Worm (Caenorhabditis elegans) whole organism, L4/young adult: ENCODE results near the gene sri-6.

Experiments used
- W03F9.2 ChIP-seq: fragments of 150-350 bp; optimal IDR thresholded peaks from 2 replicates; lab custom pipeline; 2014; ENCODE audit warnings: missing biosample characterization, missing genetic modification characterization
- dao-5 ChIP-seq: sonication (generic microtip); optimal IDR thresholded peaks from 2 replicates; lab custom pipeline; 2016; ENCODE audit warnings: missing genotype, missing genetic modification characterization, moderate library complexity, missing compliant biosample characterization
- him-1 ChIP-seq: sonication (generic microtip); optimal IDR thresholded peaks from 2 replicates; lab custom pipeline; 2016; ENCODE audit warnings: missing genotype, missing genetic modification reagents, missing genetic modification characterization, missing compliant biosample characterization

The sri-6 gene

ce11 chrV:13176814-13177213, 8.7 kb upstream of the sri-6 start:
- TF ChIP-seq W03F9.2 (tag; lab: Kevin White, UChicago), result no peak
- TF ChIP-seq dao-5 (tag; lab: Kevin White, UChicago), result no peak
- TF ChIP-seq him-1 (tag; lab: Kevin White, UChicago), result no peak

ce11 chrV:13179986-13180591, 5.4 kb upstream of the sri-6 start, which contains the start of gene cni-1:
cni-1 (plus strand) TSS chrV:13180330.
- no peak for TF ChIP-seq him-1 (tag; lab: Kevin White, UChicago)
- TF ChIP-seq dao-5 (tag; lab: Kevin White, UChicago), result no peak
- TF ChIP-seq W03F9.2 (tag; lab: Kevin White, UChicago), result no peak

ce11 chrV:13181450-13181849, 4.0 kb upstream of the sri-6 start:
- TF ChIP-seq dao-5 (tag; lab: Kevin White, UChicago) (no peak), W03F9.2 (tag; lab: Kevin White, UChicago) (no peak), him-1 (tag; lab: Kevin White, UChicago) (no peak)

DNA sequence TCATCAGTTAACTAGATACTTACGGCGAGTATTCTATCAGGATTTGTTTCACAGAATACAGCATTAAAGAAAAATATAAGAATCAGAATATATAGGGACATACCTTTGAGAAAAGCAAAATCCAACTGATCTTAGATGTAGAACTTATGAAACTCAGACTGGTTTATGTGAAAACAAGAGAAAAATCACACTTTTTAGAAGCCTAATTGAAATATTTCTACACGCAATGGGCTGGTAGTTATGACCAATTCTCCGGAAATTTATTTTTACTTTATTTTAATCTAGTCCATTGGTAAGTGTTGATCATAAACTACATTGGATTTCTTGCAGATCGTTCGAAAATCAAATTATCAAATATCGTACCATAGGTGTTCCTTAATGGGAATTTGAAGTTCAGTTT, 1.3 kb upstream of the sri-6 start, which contains the start of gene T09E8.4:
T09E8.4 (minus strand) TSS at position 101 of the 400 bp plus-strand sequence.
- TF ChIP-seq W03F9.2 (tag; lab: Kevin White, UChicago) (no peak), him-1 (tag; lab: Kevin White, UChicago) (no peak), dao-5 (tag; lab: Kevin White, UChicago) (no peak)

DNA sequence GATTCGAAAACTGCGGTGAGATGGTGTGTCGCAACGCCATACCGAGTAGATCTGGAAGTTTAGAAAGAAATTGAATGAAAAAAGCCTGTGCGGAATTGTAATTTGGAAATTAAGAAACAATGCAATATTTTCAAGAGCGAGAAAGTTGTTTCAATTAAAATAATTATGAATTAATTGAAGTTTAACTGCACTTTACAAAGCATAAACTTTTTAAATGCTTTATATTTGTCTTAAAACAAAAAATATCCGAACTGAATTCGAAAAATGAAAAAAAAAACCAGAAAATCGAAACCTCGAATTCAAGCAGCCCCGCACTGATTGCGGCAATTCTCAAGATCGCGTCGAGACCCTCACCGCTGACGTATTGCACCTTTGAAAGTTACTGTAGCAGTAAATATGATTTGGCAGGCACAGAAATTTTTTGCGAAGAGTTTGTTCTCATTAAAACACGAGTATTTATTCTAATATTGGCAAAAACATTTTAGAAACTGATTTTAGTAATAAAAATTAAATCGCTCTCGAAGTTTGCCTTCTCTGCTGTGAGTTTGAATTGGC, 8.1 kb downstream of the sri-6 start, which contains the start of gene sun-1:
sun-1 (minus strand) TSS at position 51 of the 555 bp plus-strand sequence.
- no peak for TF ChIP-seq W03F9.2 (tag; lab: Kevin White, UChicago)
- TF ChIP-seq dao-5 (tag; lab: Kevin White, UChicago), result no peak
- TF ChIP-seq him-1 (tag; lab: Kevin White, UChicago), result no peak

DNA sequence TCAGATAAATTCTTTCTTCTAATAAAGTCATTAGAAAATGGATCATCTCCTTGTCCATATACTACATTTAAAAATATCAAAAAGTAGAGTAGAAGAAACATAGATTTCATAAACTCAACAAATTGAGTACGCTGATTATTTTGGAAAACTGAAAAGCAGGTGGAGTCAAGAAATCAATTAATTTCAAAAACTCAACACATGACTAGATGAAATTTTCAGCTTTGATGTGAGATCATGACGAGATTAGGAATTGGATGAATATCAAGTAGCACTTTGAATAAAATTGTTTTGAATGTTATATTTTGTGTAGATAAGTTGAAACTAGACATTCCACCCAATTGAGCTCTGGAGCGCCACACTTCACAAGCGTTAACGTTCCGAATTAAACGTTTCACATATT, 10.1 kb downstream of the sri-6 start, which contains the start of gene F57B1.1:
F57B1.1 (minus strand) TSS at position 101 of the 400 bp plus-strand sequence.
- TF ChIP-seq him-1 (tag; lab: Kevin White, UChicago) (no peak), W03F9.2 (tag; lab: Kevin White, UChicago) (no peak), dao-5 (tag; lab: Kevin White, UChicago) (no peak)

ce11 chrV:13197823-13198222, 12.3 kb downstream of the sri-6 start, which contains the start of gene F57B1.9:
F57B1.9 (minus strand) TSS chrV:13197923.
- TF ChIP-seq him-1 (tag; lab: Kevin White, UChicago), result no peak
- TF ChIP-seq W03F9.2 (tag; lab: Kevin White, UChicago), result no peak
- TF ChIP-seq dao-5 (tag; lab: Kevin White, UChicago), result no peak

- no peak for TF ChIP-seq W03F9.2 (tag; lab: Kevin White, UChicago)
- no peak for TF ChIP-seq him-1 (tag; lab: Kevin White, UChicago)
- no peak for TF ChIP-seq dao-5 (tag; lab: Kevin White, UChicago)
Observed at ce11 chrV:13200609-13201008, 15.1 kb downstream of the sri-6 start.

ce11 chrV:13202127-13202610, 16.7 kb downstream of the sri-6 start, which contains the start of the genes col-159 and col-160:
col-159 (minus strand) TSS chrV:13202177.
col-160 (minus strand) TSS chrV:13202189.
- no peak for TF ChIP-seq him-1 (tag; lab: Kevin White, UChicago)
- TF ChIP-seq dao-5 (tag; lab: Kevin White, UChicago), result no peak
- no peak for TF ChIP-seq W03F9.2 (tag; lab: Kevin White, UChicago)

- TF ChIP-seq him-1 (tag; lab: Kevin White, UChicago) (no peak), W03F9.2 (tag; lab: Kevin White, UChicago) (no peak), dao-5 (tag; lab: Kevin White, UChicago) (no peak)
Observed at ce11 chrV:13206514-13206913, 21.0 kb downstream of the sri-6 start.

ce11 chrV:13207426-13207825, 21.9 kb downstream of the sri-6 start, which contains the start of gene F57B1.5:
F57B1.5 (plus strand) TSS chrV:13207726.
- TF ChIP-seq W03F9.2 (tag; lab: Kevin White, UChicago), result no peak
- TF ChIP-seq him-1 (tag; lab: Kevin White, UChicago), result no peak
- no peak for TF ChIP-seq dao-5 (tag; lab: Kevin White, UChicago)

- TF ChIP-seq W03F9.2 (tag; lab: Kevin White, UChicago) (no peak), dao-5 (tag; lab: Kevin White, UChicago) (no peak), him-1 (tag; lab: Kevin White, UChicago) (no peak)
Observed at ce11 chrV:13209567-13209966, 24.1 kb downstream of the sri-6 start, which contains the start of gene F57B1.6. F57B1.6 (plus strand) TSS chrV:13209645.

- no peak for TF ChIP-seq him-1 (tag; lab: Kevin White, UChicago)
- TF ChIP-seq dao-5 (tag; lab: Kevin White, UChicago), result no peak
- no peak for TF ChIP-seq W03F9.2 (tag; lab: Kevin White, UChicago)
Observed at ce11 chrV:13212584-13212983, 27.1 kb downstream of the sri-6 start.
